Worm (Caenorhabditis elegans) whole organism, late embryonic: ENCODE results near the gene cox-6A.

Source experiments
- C38D4.7 ChIP-seq: fragments of 200-800 bp; sonication (Bioruptor generic); optimal IDR thresholded peaks from 2 replicates; lab custom pipeline; 2018; ENCODE audit warnings: mild to moderate bottlenecking, missing genetic modification characterization, moderate library complexity, missing compliant biosample characterization
- F13H6.1 ChIP-seq: sonication (generic microtip); optimal IDR thresholded peaks from 2 replicates; lab custom pipeline; 2016; ENCODE audit warnings: missing genetic modification characterization, missing compliant biosample characterization
- K02D7.2 ChIP-seq: sonication (generic microtip); optimal IDR thresholded peaks from 2 replicates; lab custom pipeline; 2017; ENCODE audit warnings: mild to moderate bottlenecking, missing genetic modification characterization, missing compliant biosample characterization
- ahr-1 ChIP-seq: sonication (generic microtip); optimal IDR thresholded peaks from 2 replicates; lab custom pipeline; 2016; ENCODE audit warnings: missing genetic modification characterization, missing compliant biosample characterization
- ama-1 ChIP-seq: fragments of 150-350 bp; optimal IDR thresholded peaks from 2 replicates; lab custom pipeline; 2014
- ceh-18 ChIP-seq: sonication (generic microtip); optimal IDR thresholded peaks from 2 replicates; lab custom pipeline; 2016; ENCODE audit warnings: missing genetic modification characterization, missing compliant biosample characterization
- ceh-19 ChIP-seq: fragments of 200-800 bp; sonication (Bioruptor generic); optimal IDR thresholded peaks from 2 replicates; lab custom pipeline; 2018; ENCODE audit warnings: mild to moderate bottlenecking, missing genetic modification characterization, missing compliant biosample characterization
- ceh-2 ChIP-seq: sonication (generic microtip); optimal IDR thresholded peaks from 2 replicates; lab custom pipeline; 2016; ENCODE audit warnings: missing genotype, missing genetic modification characterization, missing compliant biosample characterization
- ceh-31 ChIP-seq: sonication (generic microtip); optimal IDR thresholded peaks from 2 replicates; lab custom pipeline; 2016; ENCODE audit warnings: missing genetic modification characterization, missing compliant biosample characterization
- ceh-34 ChIP-seq: sonication (generic microtip); optimal IDR thresholded peaks from 2 replicates; lab custom pipeline; 2016; ENCODE audit warnings: mild to moderate bottlenecking, missing genetic modification characterization, missing compliant biosample characterization
- ceh-48 ChIP-seq: sonication (generic microtip); optimal IDR thresholded peaks from 2 replicates; lab custom pipeline; 2016; ENCODE audit warnings: missing genetic modification characterization, inconsistent platforms, missing compliant biosample characterization
- che-1 ChIP-seq: sonication (generic microtip); optimal IDR thresholded peaks from 2 replicates; lab custom pipeline; 2016; ENCODE audit warnings: mild to moderate bottlenecking, missing genetic modification characterization, missing compliant biosample characterization
- dmd-4 ChIP-seq: sonication (generic microtip); optimal IDR thresholded peaks from 2 replicates; lab custom pipeline; 2016; ENCODE audit warnings: borderline replicate concordance, missing genetic modification characterization, missing compliant biosample characterization
- elt-2 ChIP-seq: sonication (generic microtip); optimal IDR thresholded peaks from 2 replicates; lab custom pipeline; 2016; ENCODE audit warnings: missing genetic modification reagents, missing genetic modification characterization, missing compliant biosample characterization
- ets-4 ChIP-seq: sonication (generic microtip); optimal IDR thresholded peaks from 2 replicates; lab custom pipeline; 2016; ENCODE audit warnings: missing genetic modification characterization, missing compliant biosample characterization
- eyg-1 ChIP-seq: sonication (generic microtip); optimal IDR thresholded peaks from 2 replicates; lab custom pipeline; 2016; ENCODE audit warnings: missing genotype, missing genetic modification characterization, missing compliant biosample characterization
- fax-1 ChIP-seq: sonication (generic microtip); optimal IDR thresholded peaks from 2 replicates; lab custom pipeline; 2016; ENCODE audit warnings: missing genotype, missing genetic modification characterization, missing compliant biosample characterization
- fkh-10 ChIP-seq: fragments of 150-350 bp; optimal IDR thresholded peaks from 2 replicates; lab custom pipeline; 2014; ENCODE audit warnings: missing biosample characterization, missing genetic modification reagents, missing genetic modification characterization
- gmeb-2 ChIP-seq: sonication (generic microtip); optimal IDR thresholded peaks from 2 replicates; lab custom pipeline; 2016; ENCODE audit warnings: missing genetic modification characterization, inconsistent platforms, missing compliant biosample characterization
- hlh-15 ChIP-seq: sonication (generic microtip); optimal IDR thresholded peaks from 2 replicates; lab custom pipeline; 2016; ENCODE audit warnings: missing genetic modification characterization, missing compliant biosample characterization
- hlh-8 ChIP-seq: sonication (generic microtip); optimal IDR thresholded peaks from 2 replicates; lab custom pipeline; 2016; ENCODE audit warnings: missing genotype, missing genetic modification characterization, missing compliant biosample characterization
- lim-6 ChIP-seq: sonication (generic microtip); optimal IDR thresholded peaks from 2 replicates; lab custom pipeline; 2016; ENCODE audit warnings: missing genetic modification characterization, missing compliant biosample characterization
- lin-11 ChIP-seq: fragments of 200-800 bp; sonication (Bioruptor generic); optimal IDR thresholded peaks from 2 replicates; lab custom pipeline; 2018; ENCODE audit warnings: mild to moderate bottlenecking, missing genetic modification characterization, missing compliant biosample characterization
- madf-2 ChIP-seq: sonication (generic microtip); optimal IDR thresholded peaks from 2 replicates; lab custom pipeline; 2017; ENCODE audit warnings: missing genetic modification characterization, missing compliant biosample characterization
- mec-3 ChIP-seq: sonication (generic microtip); optimal IDR thresholded peaks from 2 replicates; lab custom pipeline; 2016; ENCODE audit warnings: borderline replicate concordance, missing genetic modification characterization, missing compliant biosample characterization
- nfya-1 ChIP-seq: sonication (generic microtip); optimal IDR thresholded peaks from 2 replicates; lab custom pipeline; 2017; ENCODE audit warnings: missing genetic modification characterization, mild to moderate bottlenecking, missing compliant biosample characterization, antibody characterized with exemption, moderate library complexity
- nhr-11 ChIP-seq: fragments of 150-350 bp; optimal IDR thresholded peaks from 2 replicates; lab custom pipeline; 2014; ENCODE audit warnings: missing biosample characterization, missing genetic modification characterization
- nhr-232 ChIP-seq: sonication (generic microtip); optimal IDR thresholded peaks from 2 replicates; lab custom pipeline; 2016; ENCODE audit warnings: missing genetic modification characterization, missing compliant biosample characterization
- pag-3 ChIP-seq: sonication (generic microtip); optimal IDR thresholded peaks from 2 replicates; lab custom pipeline; 2016; ENCODE audit warnings: missing compliant biosample characterization, missing genetic modification characterization, borderline replicate concordance
- pax-1 ChIP-seq: fragments of 150-350 bp; optimal IDR thresholded peaks from 2 replicates; lab custom pipeline; 2014; ENCODE audit warnings: missing biosample characterization, missing genetic modification characterization
- pha-2 ChIP-seq: sonication (generic microtip); optimal IDR thresholded peaks from 2 replicates; lab custom pipeline; 2017; ENCODE audit warnings: mild to moderate bottlenecking, missing genetic modification characterization, missing compliant biosample characterization
- pha-4 ChIP-seq: fragments of 150-350 bp; optimal IDR thresholded peaks from 2 replicates; lab custom pipeline; 2018; ENCODE audit warnings: missing biosample characterization, missing genetic modification reagents, missing genetic modification characterization
- pros-1 ChIP-seq: fragments of 150-350 bp; optimal IDR thresholded peaks from 2 replicates; lab custom pipeline; 2014; ENCODE audit warnings: missing biosample characterization, missing genetic modification reagents, missing genetic modification characterization
- ref-2 ChIP-seq: sonication (generic microtip); optimal IDR thresholded peaks from 2 replicates; lab custom pipeline; 2016; ENCODE audit warnings: missing genetic modification characterization, missing compliant biosample characterization
- sdc-2 ChIP-seq: sonication (generic microtip); optimal IDR thresholded peaks from 2 replicates; lab custom pipeline; 2016; ENCODE audit warnings: missing genotype, missing genetic modification characterization, missing compliant biosample characterization
- sox-2 ChIP-seq: fragments of 200-800 bp; sonication (Bioruptor generic); IDR thresholded peaks from 2 replicates; pipeline ENCODE4 v1.3.6; 2022; ENCODE audit warnings: missing genetic modification reagents, missing genetic modification characterization, missing compliant biosample characterization
- sox-4 ChIP-seq: sonication (generic microtip); optimal IDR thresholded peaks from 2 replicates; lab custom pipeline; 2017; ENCODE audit warnings: mild to moderate bottlenecking, missing genetic modification characterization, inconsistent platforms, missing compliant biosample characterization
- syd-9 ChIP-seq: sonication (generic microtip); optimal IDR thresholded peaks from 2 replicates; lab custom pipeline; 2016; ENCODE audit warnings: mild to moderate bottlenecking, missing genetic modification characterization, moderate library complexity, missing compliant biosample characterization
- tbx-2 ChIP-seq: sonication (generic microtip); optimal IDR thresholded peaks from 2 replicates; lab custom pipeline; 2016; ENCODE audit warnings: missing genetic modification characterization, missing compliant biosample characterization
- tbx-7 ChIP-seq: sonication (generic microtip); optimal IDR thresholded peaks from 2 replicates; lab custom pipeline; 2016; ENCODE audit warnings: missing genotype, missing genetic modification characterization, missing compliant biosample characterization
- unc-3 ChIP-seq, 2 experiments: fragments of 200-800 bp in 1 of 2; sonication (Bioruptor generic) in 1 of 2; sonication (generic microtip) in 1 of 2; conservative IDR thresholded peaks in 1 of 2; optimal IDR thresholded peaks in 1 of 2; 2 replicates each; pipeline versions ENCODE4 v1.3.6 to Lab custom; 2016 to 2022; ENCODE audit warnings: missing compliant biosample characterization in 2 of 2, missing genetic modification characterization in 2 of 2, missing genetic modification reagents in 1 of 2
- unc-42 ChIP-seq: sonication (generic microtip); optimal IDR thresholded peaks from 2 replicates; lab custom pipeline; 2016; ENCODE audit warnings: missing genotype, missing genetic modification characterization, missing compliant biosample characterization
- zip-5 ChIP-seq: sonication (generic microtip); optimal IDR thresholded peaks from 2 replicates; lab custom pipeline; 2016; ENCODE audit warnings: missing genetic modification characterization, missing compliant biosample characterization
- ztf-16 ChIP-seq: sonication (generic microtip); optimal IDR thresholded peaks from 2 replicates; lab custom pipeline; 2017; ENCODE audit warnings: missing genetic modification characterization, missing compliant biosample characterization

cox-6A gene

DNA sequence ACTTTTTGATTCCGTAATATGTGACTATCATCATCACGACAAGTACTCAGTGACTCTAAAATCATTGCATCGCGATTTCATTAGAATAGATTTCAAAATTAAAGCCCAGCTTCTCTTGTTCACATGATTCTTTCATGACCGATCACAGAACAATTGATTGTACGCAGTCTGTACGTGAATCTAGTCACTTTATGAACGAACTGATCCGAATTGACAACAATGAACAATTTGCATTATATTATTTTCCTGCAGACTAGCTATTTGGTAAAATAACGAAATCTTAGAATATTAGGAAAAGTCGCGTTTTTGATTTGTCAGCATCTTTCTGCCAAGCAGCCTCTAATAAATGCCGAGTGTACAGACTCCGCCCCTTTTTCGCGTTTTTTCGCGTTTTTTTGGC, 18.0 kb downstream of the cox-6A start:
- TF ChIP-seq ahr-1 (tag; lab: Kevin White, UChicago), result no peak
- TF ChIP-seq ztf-16 (tag; lab: Kevin White, UChicago), result no peak
- no peak for TF ChIP-seq pag-3 (tag; lab: Kevin White, UChicago)
- TF ChIP-seq fax-1, result no peak
- TF ChIP-seq lin-11 (tag; lab: Kevin White, UChicago), result no peak
- TF ChIP-seq pros-1 (tag; lab: Kevin White, UChicago), result no peak
- TF ChIP-seq mec-3 (tag; lab: Kevin White, UChicago), result no peak
- TF ChIP-seq elt-2 (tag; lab: Kevin White, UChicago), result no peak
- TF ChIP-seq madf-2 (tag; lab: Kevin White, UChicago), result no peak
- TF ChIP-seq F13H6.1 (tag; lab: Kevin White, UChicago), result no peak
- TF ChIP-seq fkh-10 (GFP tag; lab: Kevin White, UChicago), result no peak
- no peak for TF ChIP-seq K02D7.2 (tag; lab: Kevin White, UChicago)
- no peak for TF ChIP-seq syd-9
- TF ChIP-seq pax-1 (tag; lab: Kevin White, UChicago), result no peak
- TF ChIP-seq sox-2, result no peak
- TF ChIP-seq pha-2 (tag; lab: Kevin White, UChicago), result no peak
- TF ChIP-seq hlh-15 (tag; lab: Kevin White, UChicago), result no peak
- TF ChIP-seq ceh-48, result no peak

DNA sequence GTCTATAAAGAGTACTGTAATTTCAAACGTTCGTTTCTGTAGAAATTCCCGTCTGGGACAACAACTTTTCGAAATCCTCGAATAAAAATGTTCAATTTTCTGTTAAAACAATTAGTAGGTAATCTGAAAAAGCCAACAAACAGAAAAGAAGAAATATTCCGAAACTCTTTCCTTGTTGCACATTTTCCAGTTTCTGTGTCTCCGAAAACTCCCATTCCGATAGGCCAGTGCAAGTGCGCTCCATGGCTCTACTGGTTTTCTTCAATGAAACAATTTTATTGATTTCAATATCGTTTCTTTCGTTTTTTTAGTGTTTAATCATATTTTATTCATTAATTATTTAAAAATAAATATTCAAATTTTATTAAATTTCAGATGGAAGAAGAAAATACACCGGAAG, 21.1 kb downstream of the cox-6A start, which contains the start of gene F54D8.6:
Gene F54D8.6, plus strand, starts transcription at position 370 of the 400 bp plus-strand sequence.
- TF ChIP-seq ets-4 (tag; lab: Kevin White, UChicago) (peak; percentile 77), ceh-31 (tag; lab: Kevin White, UChicago) (peak; percentile 76), pha-2 (tag; lab: Kevin White, UChicago) (peak; percentile 2), unc-3 (GFP tag; conservative IDR thresholded peaks at IDR 0.05; lab: Robert Waterston, UW) (no peak), unc-3 (tag; optimal IDR thresholded peaks at IDR 0.05; lab: Kevin White, UChicago) (no peak), tbx-2 (tag; lab: Kevin White, UChicago) (peak; percentile 37), nhr-11 (tag; lab: Kevin White, UChicago) (no peak), nfya-1 (tag; lab: Kevin White, UChicago) (peak; percentile 1), ceh-18 (no peak), unc-42 (tag; lab: Kevin White, UChicago) (peak; percentile 12), hlh-15 (tag; lab: Kevin White, UChicago) (no peak), zip-5 (peak; percentile 19), ref-2 (tag; lab: Kevin White, UChicago) (no peak), dmd-4 (tag; lab: Kevin White, UChicago) (no peak), ceh-19 (GFP tag; lab: Kevin White, UChicago) (peak; percentile 15), elt-2 (tag; lab: Kevin White, UChicago) (peak; percentile 31), ceh-2 (tag; lab: Kevin White, UChicago) (peak; percentile 45), fkh-10 (GFP tag; lab: Kevin White, UChicago) (no peak), fax-1 (peak; percentile 4), ceh-48 (peak; percentile 71), hlh-8 (tag; lab: Kevin White, UChicago) (peak; percentile 6)

DNA sequence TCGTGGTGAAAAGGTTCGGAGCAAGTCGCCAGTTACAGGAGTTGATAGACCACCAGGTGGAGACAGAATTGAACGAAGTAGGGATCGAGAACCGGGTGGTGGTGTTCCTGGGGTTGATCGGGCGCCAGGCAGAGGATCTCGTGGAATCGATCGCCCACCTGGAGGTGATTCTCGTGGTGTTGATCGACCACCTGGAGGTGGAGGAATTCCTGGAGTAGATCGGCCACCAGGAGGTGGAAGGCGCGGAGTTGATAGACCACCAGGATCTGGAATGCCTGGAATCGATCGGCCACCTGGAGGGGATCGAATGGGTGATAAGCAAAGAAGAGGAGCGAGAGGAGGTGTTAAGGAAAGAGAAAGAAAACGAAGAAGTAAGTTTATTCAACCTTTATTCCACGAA, 24.0 kb downstream of the cox-6A start:
- TF ChIP-seq pros-1 (tag; lab: Kevin White, UChicago) (no peak), C38D4.7 (GFP tag; lab: Kevin White, UChicago) (no peak), sdc-2 (tag; lab: Kevin White, UChicago) (no peak), sox-4 (no peak), tbx-7 (tag; lab: Kevin White, UChicago) (no peak), pha-4 (no peak), tbx-2 (tag; lab: Kevin White, UChicago) (no peak), nhr-232 (tag; lab: Kevin White, UChicago) (no peak), ceh-18 (no peak), zip-5 (no peak), pha-2 (tag; lab: Kevin White, UChicago) (no peak), lim-6 (no peak), unc-42 (tag; lab: Kevin White, UChicago) (no peak), che-1 (tag; lab: Kevin White, UChicago) (no peak), ceh-34 (tag; lab: Kevin White, UChicago) (no peak), gmeb-2 (no peak), ztf-16 (tag; lab: Kevin White, UChicago) (no peak), ama-1 (no peak), eyg-1 (tag; lab: Kevin White, UChicago) (no peak)
